Fruit fly (Drosophila melanogaster) whole organism, pupa: ENCODE measurements around the gene Tfb4.

Experiments
- CG17806 ChIP-seq: fragments of 200-800 bp; sonication (Bioruptor generic); optimal IDR thresholded peaks from 2 replicates; lab custom pipeline; 2018; ENCODE audit warnings: missing biosample characterization, mild to moderate bottlenecking, missing genetic modification characterization, moderate library complexity
- CG4496 ChIP-seq: fragments of 200-800 bp; sonication (Bioruptor generic); IDR thresholded peaks from 3 replicates; pipeline ENCODE4 v1.3.6; 2022; ENCODE audit warnings: missing biosample characterization, missing genetic modification characterization
- D1 ChIP-seq: fragments of 200-800 bp; sonication (Bioruptor generic); optimal IDR thresholded peaks from 2 replicates; lab custom pipeline; 2018; ENCODE audit warnings: missing biosample characterization, mild to moderate bottlenecking, missing genetic modification characterization, moderate library complexity
- EcR ChIP-seq: fragments of 200-800 bp; sonication (Bioruptor generic); optimal IDR thresholded peaks from 3 replicates; lab custom pipeline; 2019; ENCODE audit warnings: missing biosample characterization, missing genetic modification characterization, mild to moderate bottlenecking, moderate library complexity, missing genetic modification reagents
- Ets98B ChIP-seq: fragments of 200-800 bp; sonication (Bioruptor generic); IDR thresholded peaks from 2 replicates; pipeline ENCODE4 v1.3.6; 2022; ENCODE audit warnings: missing biosample characterization, missing genetic modification characterization
- gl ChIP-seq: fragments of 200-800 bp; sonication (Bioruptor generic); optimal IDR thresholded peaks from 2 replicates; lab custom pipeline; 2018; ENCODE audit warnings: missing biosample characterization, mild to moderate bottlenecking, missing genetic modification characterization

dm6 chr2L:1157357-1157678 is 6.8 kb upstream of the Tfb4 start:
- TF ChIP-seq CG17806 (tag; lab: Kevin White, UChicago) (no peak), gl (tag; lab: Kevin White, UChicago) (no peak), Ets98B (no peak), EcR (GFP tag; lab: Kevin White, UChicago) (no peak), D1 (no peak), CG4496 (no peak)
